Worm (Caenorhabditis elegans): Measurements from ENCODE around the gene F23B12.7.

The F23B12.7 gene

DNA sequence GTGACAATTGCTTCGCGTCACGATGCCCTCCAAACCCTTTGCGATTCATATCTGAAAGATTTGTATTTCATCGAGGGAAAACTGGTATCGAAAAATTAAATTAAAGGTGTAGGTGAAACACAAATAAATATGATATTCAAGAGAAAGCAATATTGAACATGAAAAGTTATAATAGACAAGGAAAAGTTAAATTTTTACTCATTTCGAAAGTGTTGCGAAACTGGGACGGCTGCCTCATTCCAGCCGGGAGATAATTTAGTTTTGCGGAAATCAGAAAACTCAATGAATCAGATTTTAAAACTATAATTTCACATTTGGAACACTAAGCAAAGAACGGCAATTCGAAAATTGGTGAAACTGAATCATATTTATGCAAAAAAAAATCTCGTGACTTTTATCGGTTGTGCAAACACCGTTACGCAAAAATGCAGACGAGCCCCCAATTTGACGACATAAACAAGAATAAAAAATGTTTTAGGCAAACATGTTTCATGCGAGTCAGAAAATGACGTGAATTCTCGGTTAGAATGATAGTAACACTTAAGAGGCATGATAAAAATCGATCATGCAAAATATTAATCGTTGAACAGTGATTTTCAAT, 34.4 kb upstream of the F23B12.7 start, which contains the start of the genes nxf-1 and C15H11.11 (continued):
- TF ChIP-seq zag-1 (tag; optimal IDR thresholded peaks at IDR 0.05) (no peak), ztf-11 (tag; optimal IDR thresholded peaks at IDR 0.05) (no peak), zfp-2 (tag; optimal IDR thresholded peaks at IDR 0.05) (no peak), Y105C5A.15 (GFP tag; IDR thresholded peaks at IDR 0.05) (no peak), hmg-1.1 (GFP tag; IDR thresholded peaks at IDR 0.05) (peak; percentile 43; the same call in 1 of the 2 replicates), unc-39 (tag; optimal IDR thresholded peaks at IDR 0.05) (no peak), nhr-48 (tag; optimal IDR thresholded peaks at IDR 0.05) (peak; percentile 40), ces-1 (GFP tag; optimal IDR thresholded peaks at IDR 0.05) (no peak), spr-1 (tag; optimal IDR thresholded peaks at IDR 0.05) (peak; percentile 35), F10B5.3 (tag; optimal IDR thresholded peaks at IDR 0.05) (no peak), ceh-62 (tag; optimal IDR thresholded peaks at IDR 0.05) (no peak), lim-7 (GFP tag; IDR thresholded peaks at IDR 0.05) (no peak), spr-3 (GFP tag; optimal IDR thresholded peaks at IDR 0.05) (no peak)

DNA sequence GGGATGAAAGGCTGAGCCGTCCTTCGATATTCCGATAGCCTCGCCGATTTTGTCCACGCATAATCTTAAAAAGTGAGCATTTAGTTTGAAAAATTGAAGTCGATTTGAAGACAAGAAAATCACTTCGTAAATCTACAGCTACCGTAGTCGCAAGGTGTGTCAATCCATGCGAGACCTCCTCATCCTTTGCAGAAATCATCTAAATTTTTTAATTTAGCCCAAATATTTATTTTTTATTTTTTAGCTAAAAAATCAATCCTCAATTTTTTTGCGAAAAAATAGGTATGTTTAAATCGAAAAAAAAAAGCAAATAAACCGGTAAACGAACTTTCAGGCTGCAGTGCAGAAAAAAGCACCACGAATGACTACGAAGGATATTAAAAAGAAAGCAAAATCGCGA, 31.8 kb upstream of the F23B12.7 start, which contains the start of the genes nxf-2 and set-31:
Gene nxf-2 (minus strand): TSS at position 101 of the 400 bp plus-strand sequence.
Gene set-31 (plus strand): TSS at position 169 of the 400 bp plus-strand sequence.
- no peak for TF ChIP-seq arid-1 (GFP tag; conservative IDR thresholded peaks at IDR 0.05)
- no peak for TF ChIP-seq zfp-3 (GFP tag; conservative IDR thresholded peaks at IDR 0.05)
- TF ChIP-seq unc-62 (GFP tag; optimal IDR thresholded peaks at IDR 0.05 in 1 of 2): peak in 1 of 2 experiments; percentile 19
- TF ChIP-seq unc-62 (tag; optimal IDR thresholded peaks at IDR 0.05): no peak
- no peak for TF ChIP-seq Y48G9A.11 (GFP tag; IDR thresholded peaks at IDR 0.05)
- TF ChIP-seq lsy-2 (tag; optimal IDR thresholded peaks at IDR 0.05): peak in 1 of 2 experiments; percentile 19
- peak; percentile 39 for TF ChIP-seq R02D3.7 (tag; optimal IDR thresholded peaks at IDR 0.05)
- no peak for TF ChIP-seq snpc-4 (tag; optimal IDR thresholded peaks at IDR 0.05)
- TF ChIP-seq daf-12 (tag; optimal IDR thresholded peaks at IDR 0.05): no peak
- TF ChIP-seq F44E2.7 (GFP tag; IDR thresholded peaks at IDR 0.05): no peak

DNA sequence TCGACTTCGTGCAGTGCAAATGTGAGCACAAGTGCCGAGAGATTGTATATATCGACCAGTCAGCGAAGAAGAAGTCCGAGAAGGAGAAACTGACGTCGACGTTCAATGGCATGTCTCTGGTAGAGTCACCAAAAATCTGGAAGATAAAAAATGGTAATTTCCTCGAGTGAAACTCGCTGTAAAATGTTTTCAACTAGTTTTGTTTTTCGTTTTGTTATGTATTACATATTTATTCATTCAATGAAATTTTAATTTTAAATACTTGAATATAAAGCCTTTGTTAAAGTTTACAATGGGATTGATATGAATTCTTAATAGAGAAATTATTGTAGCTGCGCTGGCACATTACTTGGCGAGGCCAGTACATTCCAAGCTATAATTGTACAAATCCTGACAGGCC, 29.6 kb upstream of the F23B12.7 start:
- TF ChIP-seq mxl-3 (GFP tag; optimal IDR thresholded peaks at IDR 0.05) (no peak), lin-38 (GFP tag; IDR thresholded peaks at IDR 0.05) (peak; percentile 26; the same call in 1 of the 2 replicates), rbr-2 (tag; optimal IDR thresholded peaks at IDR 0.05) (no peak), unc-39 (tag; optimal IDR thresholded peaks at IDR 0.05) (no peak)

DNA sequence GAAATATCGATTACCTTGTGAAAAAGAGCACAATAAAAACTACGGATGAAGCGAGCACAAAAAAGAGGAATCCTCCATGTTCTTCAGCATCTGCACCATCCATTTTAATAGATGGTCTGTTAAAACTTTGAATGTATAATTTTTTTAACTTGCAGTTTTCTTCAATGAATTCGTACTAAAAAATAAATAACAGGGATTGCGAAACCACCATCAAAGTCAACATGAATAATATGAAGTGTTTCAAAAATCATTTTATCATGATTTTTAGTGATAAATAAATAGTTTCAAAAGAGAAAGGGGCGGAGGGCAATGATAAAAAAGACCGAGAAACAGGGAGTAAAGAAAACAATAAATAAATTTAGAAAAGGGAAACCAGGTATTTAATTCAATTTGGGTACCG, 28.2 kb upstream of the F23B12.7 start, which contains the start of gene dhs-22:
Gene dhs-22 (minus strand): TSS at position 116 of the 400 bp plus-strand sequence.
- no peak for TF ChIP-seq daf-16 (GFP tag; optimal IDR thresholded peaks at IDR 0.05)
- TF ChIP-seq daf-16 (tag; optimal IDR thresholded peaks at IDR 0.05): peak; percentile 81
- peak; percentile 49; the same call in 1 of the 2 replicates for TF ChIP-seq pha-4 (GFP tag; IDR thresholded peaks at IDR 0.05)
- no peak for TF ChIP-seq pha-4 (tag; optimal IDR thresholded peaks at IDR 0.05)
- TF ChIP-seq fos-1 (tag; optimal IDR thresholded peaks at IDR 0.05): no peak
- TF ChIP-seq mep-1 (tag; optimal IDR thresholded peaks at IDR 0.05): peak; percentile 36
- TF ChIP-seq attf-4 (tag; optimal IDR thresholded peaks at IDR 0.05): no peak
- no peak for TF ChIP-seq fkh-10 (GFP tag; optimal IDR thresholded peaks at IDR 0.05)
- no peak for TF ChIP-seq lin-39 (tag; optimal IDR thresholded peaks at IDR 0.05)
- TF ChIP-seq ceh-62 (tag; optimal IDR thresholded peaks at IDR 0.05): no peak
- no peak for TF ChIP-seq zag-1 (tag; optimal IDR thresholded peaks at IDR 0.05)
- no peak for TF ChIP-seq daf-8 (GFP tag; IDR thresholded peaks at IDR 0.05)
- TF ChIP-seq lin-38 (GFP tag; IDR thresholded peaks at IDR 0.05): 0 out of 2 replicates have a peak, but pooled peaks have one; percentile 44
- TF ChIP-seq skn-1 (tag; optimal IDR thresholded peaks at IDR 0.05): no peak
- TF ChIP-seq pqm-1 (tag; optimal IDR thresholded peaks at IDR 0.05): peak; percentile 24

Measured in whole organism, L4 larva.